Fruit fly (Drosophila melanogaster): ENCODE results near the gene robl37BC.
A peak's percentile ranks its signal among the peaks of the same experiment; 100 is the strongest.

robl37BC gene

DNA sequence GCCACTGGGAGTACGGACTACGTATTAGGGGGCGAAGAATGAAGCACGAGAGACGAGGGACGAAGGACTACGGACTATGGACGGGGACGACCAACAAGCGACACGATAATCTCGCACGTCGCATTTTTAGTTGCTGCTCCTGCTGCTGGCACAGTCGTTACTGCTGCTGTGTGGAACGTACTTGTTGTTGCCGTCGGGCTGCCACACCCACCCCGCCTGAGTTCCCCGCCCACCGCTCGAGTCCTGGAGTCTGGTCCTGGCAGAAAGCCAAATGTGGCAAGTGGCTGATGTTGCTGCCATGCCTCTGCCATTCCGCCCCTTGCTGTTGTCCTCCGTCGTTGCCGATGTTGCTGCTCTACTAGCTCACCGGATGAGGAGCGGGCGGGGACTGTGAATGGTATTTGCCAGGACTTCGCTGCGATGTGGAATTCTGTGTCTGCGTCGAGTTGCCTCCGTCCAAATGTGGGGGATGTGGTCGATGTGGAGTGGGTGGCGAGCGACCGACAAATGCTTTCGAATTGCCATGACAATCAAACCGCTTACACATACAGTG is 2.2 kb downstream of the robl37BC start:
- TF ChIP-seq sage (GFP tag; optimal IDR thresholded peaks at IDR 0.05) (no peak), HLH106 (tag; optimal IDR thresholded peaks at IDR 0.05) (no peak), Dif (GFP tag; optimal IDR thresholded peaks at IDR 0.05; ENCODE audit: partially characterized antibody) (no peak), jim (GFP tag; optimal IDR thresholded peaks at IDR 0.05) (no peak), foxo (GFP tag; optimal IDR thresholded peaks at IDR 0.05) (no peak), sv (GFP tag; optimal IDR thresholded peaks at IDR 0.05) (no peak), lola (GFP tag; optimal IDR thresholded peaks at IDR 0.05) (no peak), h (GFP tag; optimal IDR thresholded peaks at IDR 0.05) (no peak), psq (GFP tag; optimal IDR thresholded peaks at IDR 0.05) (no peak), tai (GFP tag; optimal IDR thresholded peaks at IDR 0.05) (no peak), Dfd (GFP tag; optimal IDR thresholded peaks at IDR 0.05) (no peak), dmrt93B (GFP tag; optimal IDR thresholded peaks at IDR 0.05) (no peak), GATAd (GFP tag; optimal IDR thresholded peaks at IDR 0.05) (no peak), brk (GFP tag; optimal IDR thresholded peaks at IDR 0.05) (no peak), Abd-B (GFP tag; optimal IDR thresholded peaks at IDR 0.05) (no peak), br (GFP tag; optimal IDR thresholded peaks at IDR 0.05) (no peak), Hr83 (GFP tag; optimal IDR thresholded peaks at IDR 0.05; ENCODE audit: poor library complexity, severe bottlenecking) (no peak), CG32264 (GFP tag; optimal IDR thresholded peaks at IDR 0.05) (no peak), ey (GFP tag; optimal IDR thresholded peaks at IDR 0.05) (no peak), CG9705 (GFP tag; optimal IDR thresholded peaks at IDR 0.05) (no peak)

- TF ChIP-seq Dif (GFP tag; optimal IDR thresholded peaks at IDR 0.05; ENCODE audit: partially characterized antibody) (no peak), dsf (GFP tag; optimal IDR thresholded peaks at IDR 0.05; ENCODE audit: borderline replicate concordance) (no peak), Jra (GFP tag; optimal IDR thresholded peaks at IDR 0.05) (no peak), rgr (GFP tag; optimal IDR thresholded peaks at IDR 0.05) (peak; percentile 14), br (GFP tag; optimal IDR thresholded peaks at IDR 0.05) (peak; percentile 3), sage (GFP tag; optimal IDR thresholded peaks at IDR 0.05) (no peak), GATAd (GFP tag; optimal IDR thresholded peaks at IDR 0.05) (no peak), Hr83 (GFP tag; optimal IDR thresholded peaks at IDR 0.05; ENCODE audit: poor library complexity, severe bottlenecking) (no peak), Hnf4 (GFP tag; optimal IDR thresholded peaks at IDR 0.05) (no peak), CrebA (GFP tag; optimal IDR thresholded peaks at IDR 0.05; ENCODE audit: borderline replicate concordance) (no peak), foxo (GFP tag; optimal IDR thresholded peaks at IDR 0.05) (peak in 1 of 2 experiments; percentile 40), fru (GFP tag; optimal IDR thresholded peaks at IDR 0.05) (peak; percentile 28), Myc (optimal IDR thresholded peaks at IDR 0.05) (no peak), usp (GFP tag; optimal IDR thresholded peaks at IDR 0.05) (no peak), OdsH (GFP tag; optimal IDR thresholded peaks at IDR 0.05) (peak; percentile 27), brk (GFP tag; optimal IDR thresholded peaks at IDR 0.05) (no peak), jim (GFP tag; optimal IDR thresholded peaks at IDR 0.05) (no peak), CG9705 (GFP tag; optimal IDR thresholded peaks at IDR 0.05) (peak; percentile 2), Abd-B (GFP tag; optimal IDR thresholded peaks at IDR 0.05) (no peak), lola (GFP tag; optimal IDR thresholded peaks at IDR 0.05) (no peak), Hr78 (GFP tag; optimal IDR thresholded peaks at IDR 0.05) (no peak), woc (GFP tag; optimal IDR thresholded peaks at IDR 0.05) (no peak), N (GFP tag; optimal IDR thresholded peaks at IDR 0.05) (no peak), Rel (GFP tag; optimal IDR thresholded peaks at IDR 0.05) (no peak), Rel (tag; optimal IDR thresholded peaks at IDR 0.05) (no peak), Vsx2 (GFP tag; optimal IDR thresholded peaks at IDR 0.05; ENCODE audit: partially characterized antibody) (no peak), CG32264 (GFP tag; optimal IDR thresholded peaks at IDR 0.05) (no peak), Sp1 (GFP tag; optimal IDR thresholded peaks at IDR 0.05) (peak; percentile 67), sv (GFP tag; optimal IDR thresholded peaks at IDR 0.05) (peak; percentile 38), Dfd (GFP tag; optimal IDR thresholded peaks at IDR 0.05) (no peak), psq (GFP tag; optimal IDR thresholded peaks at IDR 0.05) (peak; percentile 10), dmrt93B (GFP tag; optimal IDR thresholded peaks at IDR 0.05) (peak; percentile 39), tai (GFP tag; optimal IDR thresholded peaks at IDR 0.05) (no peak), h (GFP tag; optimal IDR thresholded peaks at IDR 0.05) (peak; percentile 35), HLH106 (tag; optimal IDR thresholded peaks at IDR 0.05) (peak; percentile 61), pan (optimal IDR thresholded peaks at IDR 0.05) (no peak), dl (GFP tag; optimal IDR thresholded peaks at IDR 0.05; ENCODE audit: insufficient read depth in 1 of 2, partially characterized antibody in 2 of 2) (no peak), Mio (GFP tag; optimal IDR thresholded peaks at IDR 0.05) (no peak), ey (GFP tag; optimal IDR thresholded peaks at IDR 0.05) (no peak)
Measured at dm6 chr2L:19014032-19014880, 3.6 kb downstream of the robl37BC start.
